Fruit fly (Drosophila melanogaster) whole organism, prepupa: ENCODE data around the gene Rpn9.

Source experiments
- Blimp-1 ChIP-seq: fragments of 200-800 bp; sonication (Bioruptor generic); optimal IDR thresholded peaks from 3 replicates; lab custom pipeline; 2017; ENCODE audit warnings: missing biosample characterization, missing genetic modification characterization, mild to moderate bottlenecking, moderate library complexity, missing genetic modification reagents
- CG10631 ChIP-seq: fragments of 200-800 bp; sonication (Bioruptor generic); optimal IDR thresholded peaks from 2 replicates; lab custom pipeline; 2016; ENCODE audit warnings: missing biosample characterization, missing genetic modification characterization
- CG11294 ChIP-seq: fragments of 200-800 bp; sonication (Bioruptor generic); IDR thresholded peaks from 2 replicates; pipeline ENCODE4 v1.3.6; 2022; ENCODE audit warnings: missing biosample characterization, missing genetic modification characterization
- CG11762 ChIP-seq: fragments of 200-800 bp; sonication (Bioruptor generic); optimal IDR thresholded peaks from 3 replicates; lab custom pipeline; 2016; ENCODE audit warnings: missing biosample characterization, missing genetic modification characterization; ENCODE audit not compliant: insufficient read depth
- CG11902 ChIP-seq: fragments of 200-800 bp; sonication (Bioruptor generic); optimal IDR thresholded peaks from 3 replicates; lab custom pipeline; 2016; ENCODE audit warnings: missing biosample characterization, missing genetic modification characterization
- CG1621 ChIP-seq: fragments of 200-800 bp; sonication (Bioruptor generic); optimal IDR thresholded peaks from 3 replicates; lab custom pipeline; 2018; ENCODE audit warnings: missing biosample characterization, mild to moderate bottlenecking, missing genetic modification characterization
- CG3032 ChIP-seq: fragments of 200-800 bp; optimal IDR thresholded peaks from 2 replicates; lab custom pipeline; 2019; ENCODE audit warnings: missing biosample characterization, mild to moderate bottlenecking, missing genetic modification characterization, moderate library complexity
- CG31627 ChIP-seq: fragments of 200-800 bp; sonication (Bioruptor generic); optimal IDR thresholded peaks from 3 replicates; lab custom pipeline; 2016; ENCODE audit warnings: missing biosample characterization, missing genetic modification characterization
- CG32006 ChIP-seq: fragments of 200-800 bp; sonication (Bioruptor generic); optimal IDR thresholded peaks from 3 replicates; lab custom pipeline; 2017; ENCODE audit warnings: missing biosample characterization, mild to moderate bottlenecking, missing genetic modification characterization
- CG34406 ChIP-seq: fragments of 200-800 bp; sonication (Bioruptor generic); optimal IDR thresholded peaks from 3 replicates; lab custom pipeline; 2016; ENCODE audit warnings: missing biosample characterization, missing genetic modification characterization
- CG3919 ChIP-seq: fragments of 200-800 bp; sonication (Bioruptor generic); optimal IDR thresholded peaks from 3 replicates; lab custom pipeline; 2016; ENCODE audit warnings: missing biosample characterization, missing genetic modification characterization
- CG6163 ChIP-seq: fragments of 200-800 bp; sonication (Bioruptor generic); IDR thresholded peaks from 3 replicates; pipeline ENCODE4 v1.3.6; 2022; ENCODE audit warnings: missing biosample characterization, missing genetic modification characterization
- CG6792 ChIP-seq: fragments of 200-800 bp; sonication (Bioruptor generic); optimal IDR thresholded peaks from 3 replicates; lab custom pipeline; 2016; ENCODE audit warnings: missing biosample characterization, missing genetic modification characterization
- CG6808 ChIP-seq: fragments of 200-800 bp; sonication (Bioruptor generic); optimal IDR thresholded peaks from 3 replicates; lab custom pipeline; 2017; ENCODE audit warnings: missing biosample characterization, missing genetic modification characterization, mild to moderate bottlenecking, moderate library complexity, missing genetic modification reagents
- CG6854 ChIP-seq: fragments of 200-800 bp; sonication (Bioruptor generic); optimal IDR thresholded peaks from 2 replicates; lab custom pipeline; 2017; ENCODE audit warnings: missing biosample characterization, mild to moderate bottlenecking, missing genetic modification characterization
- CG7368 ChIP-seq: fragments of 200-800 bp; sonication (Bioruptor generic); optimal IDR thresholded peaks from 3 replicates; lab custom pipeline; 2016; ENCODE audit warnings: missing biosample characterization, missing genetic modification characterization
- CG8119 ChIP-seq: fragments of 200-800 bp; sonication (Bioruptor generic); IDR thresholded peaks from 3 replicates; pipeline ENCODE4 v1.3.6; 2022; ENCODE audit warnings: missing biosample characterization, missing genetic modification characterization
- CG8319 ChIP-seq: fragments of 200-800 bp; sonication (Bioruptor generic); optimal IDR thresholded peaks from 3 replicates; lab custom pipeline; 2016; ENCODE audit warnings: missing biosample characterization, missing genetic modification characterization
- CG8632 ChIP-seq: fragments of 200-800 bp; sonication (Bioruptor generic); optimal IDR thresholded peaks from 3 replicates; lab custom pipeline; 2016; ENCODE audit warnings: missing biosample characterization, missing genetic modification characterization
- Eip75B ChIP-seq: fragments of 200-800 bp; sonication (Bioruptor generic); optimal IDR thresholded peaks from 3 replicates; lab custom pipeline; 2016; ENCODE audit warnings: missing biosample characterization, missing genetic modification characterization
- Eip78C ChIP-seq: fragments of 200-800 bp; sonication (Bioruptor generic); peaks from one replicate; lab custom pipeline; 2016; ENCODE audit warnings: missing biosample characterization, missing genetic modification characterization
- Eip93F ChIP-seq: fragments of 200-800 bp; sonication (Bioruptor generic); optimal IDR thresholded peaks from 2 replicates; lab custom pipeline; 2016; ENCODE audit warnings: missing biosample characterization, mild to moderate bottlenecking, missing genetic modification characterization
- Ets96B ChIP-seq: fragments of 200-800 bp; optimal IDR thresholded peaks from 2 replicates; lab custom pipeline; 2019; ENCODE audit warnings: missing biosample characterization, mild to moderate bottlenecking, missing genetic modification characterization, moderate library complexity
- Gug ChIP-seq: fragments of 200-800 bp; sonication (Bioruptor generic); IDR thresholded peaks from 2 replicates; pipeline ENCODE4 v1.3.6; 2022; ENCODE audit warnings: missing biosample characterization, missing genetic modification characterization
- Hr39 ChIP-seq: fragments of 200-800 bp; sonication (Bioruptor generic); optimal IDR thresholded peaks from 2 replicates; lab custom pipeline; 2016; ENCODE audit warnings: missing biosample characterization, missing genetic modification characterization
- Hr4 ChIP-seq: fragments of 200-800 bp; sonication (Bioruptor generic); optimal IDR thresholded peaks from 3 replicates; lab custom pipeline; 2016; ENCODE audit warnings: missing biosample characterization, missing genetic modification characterization
- Lpt ChIP-seq: fragments of 200-800 bp; sonication (Bioruptor generic); optimal IDR thresholded peaks from 3 replicates; lab custom pipeline; 2016; ENCODE audit warnings: missing biosample characterization, missing genetic modification characterization
- OdsH ChIP-seq: fragments of 200-800 bp; sonication (Bioruptor generic); optimal IDR thresholded peaks from 3 replicates; lab custom pipeline; 2016; ENCODE audit warnings: missing biosample characterization, missing genetic modification characterization
- Smox ChIP-seq: fragments of 200-800 bp; sonication (Bioruptor generic); optimal IDR thresholded peaks from 3 replicates; lab custom pipeline; 2016; ENCODE audit warnings: missing biosample characterization, missing genetic modification characterization
- Sox102F ChIP-seq: fragments of 200-800 bp; sonication (Bioruptor generic); optimal IDR thresholded peaks from 2 replicates; lab custom pipeline; 2016; ENCODE audit warnings: missing biosample characterization, mild to moderate bottlenecking, missing genetic modification characterization
- Sox14 ChIP-seq: fragments of 200-800 bp; sonication (Bioruptor generic); optimal IDR thresholded peaks from 3 replicates; lab custom pipeline; 2016; ENCODE audit warnings: missing biosample characterization, missing genetic modification characterization
- Sox15 ChIP-seq: fragments of 200-800 bp; sonication (Bioruptor generic); optimal IDR thresholded peaks from 3 replicates; lab custom pipeline; 2016; ENCODE audit warnings: missing biosample characterization, missing genetic modification characterization
- achi ChIP-seq: fragments of 200-800 bp; sonication (Bioruptor generic); optimal IDR thresholded peaks from 3 replicates; lab custom pipeline; 2016; ENCODE audit warnings: missing biosample characterization, missing genetic modification characterization
- cyc ChIP-seq: fragments of 200-800 bp; sonication (Bioruptor generic); optimal IDR thresholded peaks from 3 replicates; lab custom pipeline; 2016; ENCODE audit warnings: missing biosample characterization, missing genetic modification characterization
- dsx ChIP-seq: fragments of 200-800 bp; optimal IDR thresholded peaks from 3 replicates; lab custom pipeline; 2019; ENCODE audit warnings: missing biosample characterization, mild to moderate bottlenecking, missing genetic modification characterization, moderate library complexity; ENCODE audit not compliant: poor library complexity, severe bottlenecking
- eg ChIP-seq: fragments of 200-800 bp; sonication (Bioruptor generic); IDR thresholded peaks from 3 replicates; pipeline ENCODE4 v1.3.6; 2022; ENCODE audit warnings: missing biosample characterization, missing genetic modification characterization
- esn ChIP-seq: fragments of 200-800 bp; sonication (Bioruptor generic); optimal IDR thresholded peaks from 2 replicates; lab custom pipeline; 2016; ENCODE audit warnings: missing biosample characterization, mild to moderate bottlenecking, missing genetic modification characterization, moderate library complexity
- fkh ChIP-seq: fragments of 200-800 bp; sonication (Bioruptor generic); optimal IDR thresholded peaks from 3 replicates; lab custom pipeline; 2017; ENCODE audit warnings: missing biosample characterization, mild to moderate bottlenecking, missing genetic modification characterization, moderate library complexity
- lz ChIP-seq: fragments of 200-800 bp; sonication (Bioruptor generic); optimal IDR thresholded peaks from 3 replicates; lab custom pipeline; 2016; ENCODE audit warnings: missing biosample characterization, missing genetic modification characterization
- pdm3 ChIP-seq: fragments of 200-800 bp; sonication (Bioruptor generic); optimal IDR thresholded peaks from 3 replicates; lab custom pipeline; 2016; ENCODE audit warnings: missing biosample characterization, missing genetic modification characterization
- salr ChIP-seq, 2 experiments: fragments of 200-800 bp; sonication (Bioruptor generic); optimal IDR thresholded peaks; 3 replicates each; lab custom pipeline; 2016 to 2018; ENCODE audit warnings: missing biosample characterization in 2 of 2, missing genetic modification characterization in 2 of 2, mild to moderate bottlenecking in 1 of 2
- spab ChIP-seq: fragments of 200-800 bp; sonication (Bioruptor generic); optimal IDR thresholded peaks from 2 replicates; lab custom pipeline; 2017; ENCODE audit warnings: missing biosample characterization, mild to moderate bottlenecking, missing genetic modification characterization, missing genetic modification reagents
- ss ChIP-seq, 2 experiments: fragments of 200-800 bp; sonication (Bioruptor generic); optimal IDR thresholded peaks; 2 replicates in 1 of 2; 3 replicates in 1 of 2; lab custom pipeline; 2017 to 2018; ENCODE audit warnings: mild to moderate bottlenecking in 2 of 2, missing biosample characterization in 2 of 2, missing genetic modification characterization in 2 of 2, moderate library complexity in 1 of 2
- topi ChIP-seq: fragments of 200-800 bp; sonication (Bioruptor generic); optimal IDR thresholded peaks from 3 replicates; lab custom pipeline; 2016; ENCODE audit warnings: missing biosample characterization, missing genetic modification characterization
- vri ChIP-seq: fragments of 200-800 bp; sonication (Bioruptor generic); optimal IDR thresholded peaks from 3 replicates; lab custom pipeline; 2016; ENCODE audit warnings: missing biosample characterization, mild to moderate bottlenecking, missing genetic modification characterization

Gene Rpn9

dm6 chr3R:23728086-23728485, 5.2 kb downstream of the Rpn9 start (continued):
- TF ChIP-seq CG8119 (GFP tag; lab: Robert Waterston, UW) (peak; percentile 74; the same call in 2 of the 3 replicates), Hr4 (no peak), Eip78C (GFP tag; lab: Kevin White, UChicago) (peak; percentile 71), CG7368 (GFP tag; lab: Kevin White, UChicago) (no peak), lz (GFP tag; lab: Kevin White, UChicago) (no peak), Blimp-1 (no peak), CG10631 (GFP tag; lab: Kevin White, UChicago) (no peak), CG3919 (GFP tag; lab: Kevin White, UChicago) (no peak), spab (GFP tag; lab: Kevin White, UChicago) (peak; percentile 6), CG6163 (GFP tag; lab: Robert Waterston, UW) (peak; percentile 81), eg (GFP tag; lab: Robert Waterston, UW) (peak; percentile 78), vri (GFP tag; lab: Kevin White, UChicago) (no peak), ss (GFP tag; optimal IDR thresholded peaks at IDR 0.05; lab: Kevin White, UChicago) (peak; percentile 60 to 77), CG11762 (no peak), CG6808 (GFP tag; lab: Kevin White, UChicago) (peak; percentile 65), CG6792 (GFP tag; lab: Kevin White, UChicago) (no peak), Eip75B (GFP tag; lab: Kevin White, UChicago) (peak; percentile 16), pdm3 (GFP tag; lab: Kevin White, UChicago) (no peak), CG11294 (GFP tag; lab: Robert Waterston, UW) (no peak), Smox (GFP tag; lab: Kevin White, UChicago) (no peak), Eip93F (GFP tag; lab: Kevin White, UChicago) (peak; percentile 1), CG32006 (GFP tag; lab: Kevin White, UChicago) (peak; percentile 21), CG31627 (GFP tag; lab: Kevin White, UChicago) (no peak), OdsH (no peak), Sox15 (GFP tag; lab: Kevin White, UChicago) (no peak), CG6854 (GFP tag; lab: Kevin White, UChicago) (no peak), esn (GFP tag; lab: Kevin White, UChicago) (no peak)
- TF ChIP-seq, all 60 proteins: peak for 24

- TF ChIP-seq Blimp-1: no peak
Observed at dm6 chr3R:23727657-23728056, 5.6 kb downstream of the Rpn9 start.

- peak; percentile 81 for TF ChIP-seq Gug
- peak in 1 of 2 experiments; percentile 70 for TF ChIP-seq salr (GFP tag; optimal IDR thresholded peaks at IDR 0.05; lab: Kevin White, UChicago)
- peak; percentile 66 for TF ChIP-seq Sox14 (GFP tag; lab: Kevin White, UChicago)
- TF ChIP-seq Sox102F (GFP tag; lab: Kevin White, UChicago): peak; percentile 69
- TF ChIP-seq esn (GFP tag; lab: Kevin White, UChicago): peak; percentile 78
- TF ChIP-seq Hr4: peak; percentile 80
- peak; percentile 62 for TF ChIP-seq topi (GFP tag; lab: Kevin White, UChicago)
- TF ChIP-seq CG6163 (GFP tag; lab: Robert Waterston, UW): peak; percentile 78
- peak; percentile 52 for TF ChIP-seq cyc (GFP tag; lab: Kevin White, UChicago)
- TF ChIP-seq Sox15 (GFP tag; lab: Kevin White, UChicago): peak; percentile 43
- peak; percentile 33 for TF ChIP-seq CG11902 (GFP tag; lab: Kevin White, UChicago)
- TF ChIP-seq spab (GFP tag; lab: Kevin White, UChicago): peak; percentile 23
- peak; percentile 69 for TF ChIP-seq achi (GFP tag; lab: Kevin White, UChicago)
- peak; percentile 61 for TF ChIP-seq CG6808 (GFP tag; lab: Kevin White, UChicago)
- peak; percentile 5 for TF ChIP-seq CG11762
- TF ChIP-seq Hr39: peak; percentile 65
- TF ChIP-seq CG3919 (GFP tag; lab: Kevin White, UChicago): peak; percentile 65
- TF ChIP-seq CG6854 (GFP tag; lab: Kevin White, UChicago): no peak
- peak; percentile 47 for TF ChIP-seq Lpt (GFP tag; lab: Kevin White, UChicago)
- TF ChIP-seq Eip93F (GFP tag; lab: Kevin White, UChicago): no peak
- TF ChIP-seq Smox (GFP tag; lab: Kevin White, UChicago): peak; percentile 65
- TF ChIP-seq Ets96B (tag; lab: Kevin White, UChicago): peak; percentile 62
- TF ChIP-seq dsx: peak; percentile 47
- peak; percentile 50 for TF ChIP-seq vri (GFP tag; lab: Kevin White, UChicago)
- TF ChIP-seq CG8319 (GFP tag; lab: Kevin White, UChicago): peak; percentile 43
- TF ChIP-seq CG32006 (GFP tag; lab: Kevin White, UChicago): peak; percentile 84
- peak; percentile 54 for TF ChIP-seq CG3032 (tag; lab: Kevin White, UChicago)
- peak; percentile 53 for TF ChIP-seq CG8632 (GFP tag; lab: Kevin White, UChicago)
- peak; percentile 61 for TF ChIP-seq CG34406 (GFP tag; lab: Kevin White, UChicago)
- peak; percentile 46 for TF ChIP-seq CG7368 (GFP tag; lab: Kevin White, UChicago)
- TF ChIP-seq CG11294 (GFP tag; lab: Robert Waterston, UW): peak; percentile 70
- TF ChIP-seq fkh (GFP tag; lab: Kevin White, UChicago): peak; percentile 54
- peak; percentile 16 for TF ChIP-seq CG1621 (tag; lab: Kevin White, UChicago)
- peak; percentile 61 for TF ChIP-seq CG6792 (GFP tag; lab: Kevin White, UChicago)
Observed at dm6 chr3R:23726740-23727139, 6.5 kb downstream of the Rpn9 start.
